Fruit fly (Drosophila melanogaster) whole organism, embryonic: ENCODE data around the gene CG33282.

Experiments used
- Bgb ChIP-seq: fragments of 200-800 bp; sonication (Bioruptor generic); IDR thresholded peaks from 2 replicates; pipeline ENCODE4 v1.3.6; 2022; ENCODE audit warnings: missing biosample characterization, missing genetic modification characterization; ENCODE audit not compliant: partially characterized antibody
- CG11695 ChIP-seq: fragments of 200-800 bp; sonication (Bioruptor generic); IDR thresholded peaks from 3 replicates; pipeline ENCODE4 v1.3.6; 2022; ENCODE audit warnings: missing biosample characterization, missing genetic modification characterization
- CG12104 ChIP-seq: fragments of 200-800 bp; sonication (Bioruptor generic); optimal IDR thresholded peaks from 3 replicates; lab custom pipeline; 2016; ENCODE audit warnings: missing biosample characterization, missing genetic modification characterization
- CG1233 ChIP-seq: fragments of 200-800 bp; sonication (Bioruptor generic); optimal IDR thresholded peaks from 4 replicates; lab custom pipeline; 2018; ENCODE audit warnings: missing biosample characterization, mild to moderate bottlenecking, missing genetic modification characterization
- CG13894 ChIP-seq: fragments of 200-800 bp; sonication (Bioruptor generic); optimal IDR thresholded peaks from 3 replicates; lab custom pipeline; 2018; ENCODE audit warnings: missing biosample characterization, mild to moderate bottlenecking, missing genetic modification characterization, moderate library complexity
- CG16863 ChIP-seq: fragments of 200-800 bp; sonication (Bioruptor generic); optimal IDR thresholded peaks from 3 replicates; lab custom pipeline; 2016; ENCODE audit warnings: missing biosample characterization, missing genetic modification characterization
- CG17186 ChIP-seq: fragments of 200-800 bp; sonication (Bioruptor generic); optimal IDR thresholded peaks from 3 replicates; lab custom pipeline; 2017; ENCODE audit warnings: missing biosample characterization, missing genetic modification reagents, missing genetic modification characterization
- CG17385 ChIP-seq: fragments of 200-800 bp; sonication (Bioruptor generic); optimal IDR thresholded peaks from 3 replicates; lab custom pipeline; 2018; ENCODE audit warnings: missing biosample characterization, mild to moderate bottlenecking, missing genetic modification characterization
- CG17612 ChIP-seq: fragments of 200-800 bp; sonication (Bioruptor generic); IDR thresholded peaks from 2 replicates; pipeline ENCODE4 v1.3.6; 2022; ENCODE audit warnings: missing biosample characterization, missing genetic modification characterization
- CG2875 ChIP-seq: fragments of 200-800 bp; sonication (Bioruptor generic); optimal IDR thresholded peaks from 2 replicates; lab custom pipeline; 2017; ENCODE audit warnings: missing biosample characterization, mild to moderate bottlenecking, missing genetic modification characterization, missing genetic modification reagents
- CG3065 ChIP-seq: fragments of 200-800 bp; sonication (Bioruptor generic); optimal IDR thresholded peaks from 2 replicates; lab custom pipeline; 2016; ENCODE audit warnings: missing biosample characterization, missing genetic modification characterization
- CG32532 ChIP-seq: fragments of 200-800 bp; sonication (Bioruptor generic); IDR thresholded peaks from 2 replicates; pipeline ENCODE4 v1.3.6; 2022; ENCODE audit warnings: missing biosample characterization, missing genetic modification characterization
- CG32767 ChIP-seq: fragments of 200-800 bp; sonication (Bioruptor generic); IDR thresholded peaks from 2 replicates; pipeline ENCODE4 v1.3.6; 2022; ENCODE audit warnings: missing biosample characterization, missing genetic modification characterization
- CG3407 ChIP-seq: fragments of 200-800 bp; sonication (Bioruptor generic); optimal IDR thresholded peaks from 2 replicates; lab custom pipeline; 2018; ENCODE audit warnings: missing biosample characterization, mild to moderate bottlenecking, missing genetic modification characterization
- CG3726 ChIP-seq: fragments of 200-800 bp; sonication (Bioruptor generic); IDR thresholded peaks from 3 replicates; pipeline ENCODE4, ENCODE4 v1.3.6; 2022; ENCODE audit warnings: missing biosample characterization, missing genetic modification characterization
- CG4730 ChIP-seq: fragments of 200-800 bp; sonication (Bioruptor generic); IDR thresholded peaks from 2 replicates; pipeline ENCODE4 v1.3.6; 2022; ENCODE audit warnings: missing biosample characterization, missing genetic modification characterization
- CG6689 ChIP-seq: fragments of 200-800 bp; sonication (Bioruptor generic); IDR thresholded peaks from 2 replicates; pipeline ENCODE4 v1.3.6; 2022; ENCODE audit warnings: missing biosample characterization, missing genetic modification characterization
- CG9437 ChIP-seq: fragments of 200-800 bp; sonication (Bioruptor generic); optimal IDR thresholded peaks from 2 replicates; lab custom pipeline; 2018; ENCODE audit warnings: missing biosample characterization, mild to moderate bottlenecking, missing genetic modification characterization
- CG9609 ChIP-seq: fragments of 200-800 bp; sonication (Bioruptor generic); optimal IDR thresholded peaks from 3 replicates; lab custom pipeline; 2016; ENCODE audit warnings: missing biosample characterization, missing genetic modification characterization
- Camta ChIP-seq: fragments of 200-800 bp; sonication (Bioruptor generic); optimal IDR thresholded peaks from 2 replicates; lab custom pipeline; 2016; ENCODE audit warnings: missing biosample characterization, missing genetic modification characterization
- Chrac-16 ChIP-seq: fragments of 200-800 bp; sonication (Bioruptor generic); optimal IDR thresholded peaks from 3 replicates; lab custom pipeline; 2016; ENCODE audit warnings: missing biosample characterization, missing genetic modification characterization
- CrebB ChIP-seq: fragments of 200-800 bp; sonication (Bioruptor generic); optimal IDR thresholded peaks from 3 replicates; lab custom pipeline; 2018; ENCODE audit warnings: missing biosample characterization, mild to moderate bottlenecking, missing genetic modification characterization
- ERR ChIP-seq: fragments of 200-800 bp; sonication (Bioruptor generic); optimal IDR thresholded peaks from 2 replicates; lab custom pipeline; 2016; ENCODE audit warnings: missing biosample characterization, missing genetic modification characterization
- HLHmδ ChIP-seq: fragments of 200-800 bp; sonication (Bioruptor generic); optimal IDR thresholded peaks from 2 replicates; lab custom pipeline; 2018; ENCODE audit warnings: missing biosample characterization, mild to moderate bottlenecking, missing genetic modification characterization, moderate library complexity
- HmgD ChIP-seq: fragments of 200-800 bp; sonication (Bioruptor generic); optimal IDR thresholded peaks from 3 replicates; lab custom pipeline; 2016; ENCODE audit warnings: missing biosample characterization, missing genetic modification characterization
- Hr39 ChIP-seq: fragments of >200 bp; optimal IDR thresholded peaks from 2 replicates; lab custom pipeline; 2017
- Hsf ChIP-seq: fragments of 200-800 bp; sonication (Bioruptor generic); optimal IDR thresholded peaks from 3 replicates; lab custom pipeline; 2016; ENCODE audit warnings: missing biosample characterization, missing genetic modification characterization
- Jarid2 ChIP-seq: fragments of 200-800 bp; sonication (Bioruptor generic); optimal IDR thresholded peaks from 3 replicates; lab custom pipeline; 2017; ENCODE audit warnings: mild to moderate bottlenecking, missing biosample characterization, missing genetic modification reagents, missing genetic modification characterization
- MESR4 ChIP-seq: fragments of 200-800 bp; sonication (Bioruptor generic); optimal IDR thresholded peaks from 2 replicates; lab custom pipeline; 2018; ENCODE audit warnings: missing biosample characterization, mild to moderate bottlenecking, missing genetic modification characterization, moderate library complexity
- Max ChIP-seq: fragments of 200-800 bp; sonication (Bioruptor generic); optimal IDR thresholded peaks from 2 replicates; lab custom pipeline; 2016; ENCODE audit warnings: missing biosample characterization, mild to moderate bottlenecking, missing genetic modification characterization
- Neu2 ChIP-seq: fragments of 200-800 bp; sonication (Bioruptor generic); optimal IDR thresholded peaks from 3 replicates; lab custom pipeline; 2016; ENCODE audit warnings: missing biosample characterization, missing genetic modification characterization, borderline replicate concordance
- Usf ChIP-seq: fragments of 200-800 bp; sonication (Bioruptor generic); optimal IDR thresholded peaks from 2 replicates; lab custom pipeline; 2017; ENCODE audit warnings: missing genotype, missing biosample characterization, missing genetic modification characterization
- bigmax ChIP-seq: fragments of 200-800 bp; sonication (Bioruptor generic); optimal IDR thresholded peaks from 2 replicates; lab custom pipeline; 2018; ENCODE audit warnings: missing biosample characterization, mild to moderate bottlenecking, missing genetic modification characterization
- br ChIP-seq: fragments of >200 bp; optimal IDR thresholded peaks from 2 replicates; lab custom pipeline; 2017
- cad ChIP-seq: fragments of >200 bp; optimal IDR thresholded peaks from 2 replicates; lab custom pipeline; 2017; ENCODE audit warnings: missing biosample characterization, missing genetic modification characterization
- chinmo ChIP-seq: fragments of 200-800 bp; sonication (Bioruptor generic); IDR thresholded peaks from 4 replicates; pipeline ENCODE4 v1.3.6; 2022; ENCODE audit warnings: missing biosample characterization, missing genetic modification characterization; ENCODE audit not compliant: partially characterized antibody
- chn ChIP-seq: fragments of 200-800 bp; sonication (Bioruptor generic); optimal IDR thresholded peaks from 2 replicates; lab custom pipeline; 2016; ENCODE audit warnings: missing biosample characterization, missing genetic modification characterization
- disco-r ChIP-seq: fragments of 200-800 bp; sonication (Bioruptor generic); optimal IDR thresholded peaks from 2 replicates; lab custom pipeline; 2016; ENCODE audit warnings: missing biosample characterization, missing genetic modification characterization
- ftz-f1 ChIP-seq: fragments of 200-800 bp; sonication (Bioruptor generic); optimal IDR thresholded peaks from 2 replicates; lab custom pipeline; 2016; ENCODE audit warnings: missing biosample characterization, missing genetic modification characterization
- grn ChIP-seq: fragments of 200-800 bp; sonication (Bioruptor generic); optimal IDR thresholded peaks from 3 replicates; lab custom pipeline; 2017; ENCODE audit warnings: missing biosample characterization, missing genetic modification characterization
- jing ChIP-seq: fragments of 200-800 bp; sonication (Bioruptor generic); optimal IDR thresholded peaks from 2 replicates; lab custom pipeline; 2018; ENCODE audit warnings: missing biosample characterization, mild to moderate bottlenecking, missing genetic modification characterization
- lbe ChIP-seq: fragments of 200-800 bp; sonication (Bioruptor generic); optimal IDR thresholded peaks from 2 replicates; lab custom pipeline; 2016; ENCODE audit warnings: missing biosample characterization, mild to moderate bottlenecking, missing genetic modification characterization
- nmo ChIP-seq: fragments of 200-800 bp; sonication (Bioruptor generic); optimal IDR thresholded peaks from 2 replicates; lab custom pipeline; 2018; ENCODE audit warnings: missing biosample characterization, mild to moderate bottlenecking, missing genetic modification characterization, moderate library complexity
- pfk ChIP-seq: fragments of 200-800 bp; sonication (Bioruptor generic); optimal IDR thresholded peaks from 2 replicates; lab custom pipeline; 2018; ENCODE audit warnings: missing biosample characterization, mild to moderate bottlenecking, missing genetic modification characterization, moderate library complexity
- sim ChIP-seq: fragments of 200-800 bp; sonication (Bioruptor generic); IDR thresholded peaks from 2 replicates; pipeline ENCODE4 v1.3.6; 2022; ENCODE audit warnings: missing biosample characterization, missing genetic modification characterization
- slou ChIP-seq: fragments of 200-800 bp; sonication (Bioruptor generic); optimal IDR thresholded peaks from 3 replicates; lab custom pipeline; 2016; ENCODE audit warnings: missing biosample characterization, missing genetic modification characterization
- sna ChIP-seq: fragments of 200-800 bp; sonication (Bioruptor generic); IDR thresholded peaks from 2 replicates; pipeline ENCODE4 v1.3.6; 2022; ENCODE audit warnings: missing biosample characterization, missing genetic modification characterization; ENCODE audit not compliant: partially characterized antibody
- sr ChIP-seq: fragments of 200-800 bp; sonication (Bioruptor generic); IDR thresholded peaks from 3 replicates; pipeline ENCODE4 v1.3.6; 2022; ENCODE audit warnings: missing biosample characterization, missing genetic modification characterization
- tin ChIP-seq: fragments of 200-800 bp; sonication (Bioruptor generic); optimal IDR thresholded peaks from 3 replicates; lab custom pipeline; 2016; ENCODE audit warnings: missing biosample characterization, missing genetic modification characterization
- trem ChIP-seq: fragments of 200-800 bp; optimal IDR thresholded peaks from 3 replicates; lab custom pipeline; 2019; ENCODE audit warnings: missing biosample characterization, mild to moderate bottlenecking, missing genetic modification characterization, moderate library complexity

The CG33282 gene

dm6 chr2L:3301755-3302499, 25.8 kb upstream of the CG33282 start (continued):
- TF ChIP-seq bigmax (GFP tag; lab: Kevin White, UChicago) (peak; percentile 85), CG32767 (GFP tag; lab: Robert Waterston, UW) (peak; percentile 99), CG1233 (GFP tag; lab: Kevin White, UChicago) (peak; percentile 100), trem (peak; percentile 96), CG2875 (GFP tag; lab: Kevin White, UChicago) (peak; percentile 99), CG11695 (GFP tag; lab: Robert Waterston, UW) (peak; percentile 98), br (lab: Kevin White, UChicago) (no peak), Camta (GFP tag; lab: Kevin White, UChicago) (peak; percentile 99), CrebB (tag; lab: Kevin White, UChicago) (peak; percentile 100), Hr39 (lab: Kevin White, UChicago) (no peak), MESR4 (peak; percentile 95), CG17385 (GFP tag; lab: Kevin White, UChicago) (peak; percentile 99), Max (GFP tag; lab: Kevin White, UChicago) (peak; percentile 99), HLHmδ (peak; percentile 77), lbe (GFP tag; lab: Kevin White, UChicago) (peak; percentile 99), CG3407 (GFP tag; lab: Kevin White, UChicago) (peak; percentile 99), slou (GFP tag; lab: Kevin White, UChicago) (peak; percentile 99), CG9437 (GFP tag; lab: Kevin White, UChicago) (peak; percentile 96), sna (GFP tag; lab: Robert Waterston, UW) (peak; percentile 37; the same call in 1 of the 2 replicates), CG32532 (GFP tag; lab: Robert Waterston, UW) (peak; percentile 100), HmgD (peak; percentile 100), CG6689 (GFP tag; lab: Robert Waterston, UW) (peak; percentile 99), CG3726 (GFP tag; lab: Robert Waterston, UW) (peak; percentile 99), CG12104 (GFP tag; lab: Kevin White, UChicago) (peak; percentile 99), CG9609 (GFP tag; lab: Kevin White, UChicago) (peak; percentile 100), CG4730 (peak; percentile 99), jing (GFP tag; lab: Kevin White, UChicago) (peak; percentile 99), tin (GFP tag; lab: Kevin White, UChicago) (peak; percentile 100), chinmo (GFP tag; lab: Robert Waterston, UW) (peak; percentile 65; the same call in 1 of the 4 replicates), Jarid2 (peak; percentile 96), CG13894 (tag; lab: Kevin White, UChicago) (peak; percentile 100), Chrac-16 (GFP tag; lab: Kevin White, UChicago) (peak; percentile 100), CG17612 (GFP tag; lab: Robert Waterston, UW) (peak; percentile 99), sim (GFP tag; lab: Robert Waterston, UW) (peak; percentile 96), nmo (GFP tag; lab: Kevin White, UChicago) (peak; percentile 100), Neu2 (GFP tag; lab: Kevin White, UChicago) (peak; percentile 98), cad (no peak), sr (peak; percentile 93), Hsf (GFP tag; lab: Kevin White, UChicago) (peak; percentile 100), pfk (peak; percentile 87), disco-r (GFP tag; lab: Kevin White, UChicago) (peak; percentile 99), Usf (GFP tag; lab: Kevin White, UChicago) (peak; percentile 99), grn (GFP tag; lab: Kevin White, UChicago) (peak; percentile 94), CG3065 (GFP tag; lab: Kevin White, UChicago) (peak; percentile 100), CG17186 (GFP tag; lab: Kevin White, UChicago) (peak; percentile 97), ERR (GFP tag; lab: Kevin White, UChicago) (peak; percentile 99), ftz-f1 (GFP tag; lab: Kevin White, UChicago) (peak; percentile 96), Bgb (no peak), CG16863 (GFP tag; lab: Kevin White, UChicago) (peak; percentile 100), chn (GFP tag; lab: Kevin White, UChicago) (peak; percentile 100)
